Fruit fly (Drosophila melanogaster) whole organism, wandering third instar larva: ENCODE data around the gene CG42729.

Source experiments
- Abd-B ChIP-seq: fragments of >200 bp; optimal IDR thresholded peaks from 2 replicates; lab custom pipeline; 2017; ENCODE audit warnings: missing biosample characterization, missing genetic modification characterization
- CG32264 ChIP-seq: fragments of 200-800 bp; sonication (Bioruptor generic); optimal IDR thresholded peaks from 2 replicates; lab custom pipeline; 2016; ENCODE audit warnings: missing biosample characterization, missing genetic modification characterization
- CG9705 ChIP-seq: fragments of 200-800 bp; sonication (Bioruptor generic); optimal IDR thresholded peaks from 2 replicates; lab custom pipeline; 2018; ENCODE audit warnings: missing biosample characterization, mild to moderate bottlenecking, missing genetic modification characterization
- CrebA ChIP-seq: fragments of 200-800 bp; sonication (Bioruptor generic); optimal IDR thresholded peaks from 2 replicates; lab custom pipeline; 2016; ENCODE audit warnings: missing biosample characterization, mild to moderate bottlenecking, missing genetic modification characterization, borderline replicate concordance
- Dfd ChIP-seq: fragments of >200 bp; optimal IDR thresholded peaks from 2 replicates; lab custom pipeline; 2017; ENCODE audit warnings: missing biosample characterization, missing genetic modification characterization
- Dif ChIP-seq: fragments of 200-275, 200-300 bp; sonication (Bioruptor generic); optimal IDR thresholded peaks from 2 replicates; lab custom pipeline; 2018; ENCODE audit warnings: missing biosample characterization, missing genetic modification characterization; ENCODE audit not compliant: partially characterized antibody
- GATAd ChIP-seq: sonication (Bioruptor generic); optimal IDR thresholded peaks from 2 replicates; lab custom pipeline; 2016; ENCODE audit warnings: missing biosample characterization, missing genetic modification characterization
- HLH106 ChIP-seq: fragments of 200-800 bp; optimal IDR thresholded peaks from 3 replicates; lab custom pipeline; 2019; ENCODE audit warnings: missing biosample characterization, mild to moderate bottlenecking, missing genetic modification characterization, moderate library complexity
- Hnf4 ChIP-seq: fragments of 200-800 bp; sonication (Bioruptor generic); optimal IDR thresholded peaks from 2 replicates; lab custom pipeline; 2016; ENCODE audit warnings: missing biosample characterization, mild to moderate bottlenecking, missing genetic modification characterization
- Hr78 ChIP-seq: fragments of >200 bp; optimal IDR thresholded peaks from 2 replicates; lab custom pipeline; 2017; ENCODE audit warnings: missing biosample characterization, missing genetic modification characterization
- Hr83 ChIP-seq: fragments of 200-300 bp; sonication (Bioruptor generic); optimal IDR thresholded peaks from 2 replicates; lab custom pipeline; 2016; ENCODE audit warnings: missing biosample characterization, mild to moderate bottlenecking, missing genetic modification characterization, moderate library complexity; ENCODE audit not compliant: poor library complexity, severe bottlenecking
- Jra ChIP-seq: sonication (Bioruptor generic); optimal IDR thresholded peaks from 2 replicates; lab custom pipeline; 2016; ENCODE audit warnings: missing biosample characterization, missing genetic modification characterization
- Mio ChIP-seq: sonication (Bioruptor generic); optimal IDR thresholded peaks from 2 replicates; lab custom pipeline; 2016; ENCODE audit warnings: missing biosample characterization, missing genetic modification characterization
- Myc ChIP-seq: fragments of >200 bp; optimal IDR thresholded peaks from 2 replicates; lab custom pipeline; 2017
- N ChIP-seq: fragments of >200 bp; optimal IDR thresholded peaks from 2 replicates; lab custom pipeline; 2018; ENCODE audit warnings: missing biosample characterization, missing external identifiers, missing genetic modification characterization
- OdsH ChIP-seq: fragments of 200-800 bp; sonication (Bioruptor generic); optimal IDR thresholded peaks from 2 replicates; lab custom pipeline; 2016; ENCODE audit warnings: missing biosample characterization, mild to moderate bottlenecking, missing genetic modification characterization
- Rel ChIP-seq, 2 experiments: fragments of 200-800 bp; sonication (Bioruptor generic) in 1 of 2; optimal IDR thresholded peaks; 2 replicates in 1 of 2; 3 replicates in 1 of 2; lab custom pipeline; 2016 to 2019; ENCODE audit warnings: mild to moderate bottlenecking in 2 of 2, missing biosample characterization in 2 of 2, missing genetic modification characterization in 2 of 2, moderate library complexity in 1 of 2
- Sp1 ChIP-seq: fragments of 200-800 bp; sonication (Bioruptor generic); optimal IDR thresholded peaks from 3 replicates; lab custom pipeline; 2019; ENCODE audit warnings: missing biosample characterization, mild to moderate bottlenecking, missing genetic modification characterization, moderate library complexity
- Vsx2 ChIP-seq: fragments of 200-300, 225-300 bp; sonication (Bioruptor generic); optimal IDR thresholded peaks from 2 replicates; lab custom pipeline; 2018; ENCODE audit warnings: missing biosample characterization, missing genetic modification characterization; ENCODE audit not compliant: partially characterized antibody
- br ChIP-seq: fragments of 200-800 bp; sonication (Bioruptor generic); optimal IDR thresholded peaks from 2 replicates; lab custom pipeline; 2016; ENCODE audit warnings: missing biosample characterization, missing genetic modification characterization
- brk ChIP-seq: fragments of 200-800 bp; sonication (Bioruptor generic); optimal IDR thresholded peaks from 2 replicates; lab custom pipeline; 2016; ENCODE audit warnings: missing biosample characterization, mild to moderate bottlenecking, missing genetic modification characterization
- dl ChIP-seq, 2 experiments: fragments of 175-275, 200-275 bp in 1 of 2; fragments of 200-275 bp in 1 of 2; sonication (Bioruptor generic); optimal IDR thresholded peaks; lab custom pipeline; 2018; ENCODE audit warnings: mild to moderate bottlenecking in 2 of 2, missing biosample characterization in 2 of 2, missing genetic modification characterization in 2 of 2, moderate library complexity in 2 of 2; ENCODE audit not compliant: partially characterized antibody in 2 of 2, insufficient read depth in 1 of 2
- dmrt93B ChIP-seq: fragments of 200-800 bp; sonication (Bioruptor generic); optimal IDR thresholded peaks from 2 replicates; lab custom pipeline; 2018; ENCODE audit warnings: missing biosample characterization, mild to moderate bottlenecking, missing genetic modification characterization
- dsf ChIP-seq: sonication (Bioruptor generic); optimal IDR thresholded peaks from 2 replicates; lab custom pipeline; 2016; ENCODE audit warnings: missing biosample characterization, missing genetic modification characterization, borderline replicate concordance
- ey ChIP-seq: fragments of 200-800 bp; sonication (Bioruptor generic); optimal IDR thresholded peaks from 2 replicates; lab custom pipeline; 2016; ENCODE audit warnings: missing biosample characterization, missing genetic modification characterization
- foxo ChIP-seq, 2 experiments: fragments of 200-800 bp; sonication (Bioruptor generic); optimal IDR thresholded peaks; 2 replicates in 1 of 2; 3 replicates in 1 of 2; lab custom pipeline; 2016 to 2017; ENCODE audit warnings: missing biosample characterization in 2 of 2, missing genetic modification characterization in 2 of 2
- fru ChIP-seq: fragments of 200-800 bp; sonication (Bioruptor generic); optimal IDR thresholded peaks from 3 replicates; lab custom pipeline; 2016; ENCODE audit warnings: missing biosample characterization, mild to moderate bottlenecking, missing genetic modification characterization
- h ChIP-seq: fragments of 200-800 bp; sonication (Bioruptor generic); optimal IDR thresholded peaks from 3 replicates; lab custom pipeline; 2016; ENCODE audit warnings: missing biosample characterization, mild to moderate bottlenecking, missing genetic modification characterization
- jim ChIP-seq: fragments of 175-275, 200-325 bp; sonication (Bioruptor generic); optimal IDR thresholded peaks from 2 replicates; lab custom pipeline; 2016; ENCODE audit warnings: missing biosample characterization, mild to moderate bottlenecking, missing genetic modification characterization
- lola ChIP-seq: fragments of >200 bp; optimal IDR thresholded peaks from 2 replicates; lab custom pipeline; 2017; ENCODE audit warnings: missing biosample characterization, missing genetic modification characterization
- pan ChIP-seq: fragments of >200 bp; optimal IDR thresholded peaks from 2 replicates; lab custom pipeline; 2017
- psq ChIP-seq: fragments of 200-800 bp; sonication (Bioruptor generic); optimal IDR thresholded peaks from 3 replicates; lab custom pipeline; 2017; ENCODE audit warnings: missing biosample characterization, mild to moderate bottlenecking, missing genetic modification characterization, moderate library complexity
- rgr ChIP-seq: fragments of 200-800 bp; sonication (Bioruptor generic); optimal IDR thresholded peaks from 3 replicates; lab custom pipeline; 2016; ENCODE audit warnings: missing biosample characterization, mild to moderate bottlenecking, missing genetic modification characterization
- sage ChIP-seq: fragments of 200-800 bp; sonication (Bioruptor generic); optimal IDR thresholded peaks from 2 replicates; lab custom pipeline; 2016; ENCODE audit warnings: missing biosample characterization, mild to moderate bottlenecking, missing genetic modification characterization
- sv ChIP-seq: fragments of 200-800 bp; sonication (Bioruptor generic); optimal IDR thresholded peaks from 3 replicates; lab custom pipeline; 2016; ENCODE audit warnings: missing biosample characterization, missing genetic modification characterization
- tai ChIP-seq: sonication (Bioruptor generic); optimal IDR thresholded peaks from 2 replicates; lab custom pipeline; 2016; ENCODE audit warnings: missing biosample characterization, missing genetic modification characterization
- usp ChIP-seq: fragments of >200 bp; optimal IDR thresholded peaks from 2 replicates; lab custom pipeline; 2017; ENCODE audit warnings: missing biosample characterization, missing genetic modification characterization
- woc ChIP-seq: sonication (Bioruptor generic); optimal IDR thresholded peaks from 2 replicates; lab custom pipeline; 2016; ENCODE audit warnings: missing biosample characterization, mild to moderate bottlenecking, missing genetic modification characterization

Gene CG42729

DNA sequence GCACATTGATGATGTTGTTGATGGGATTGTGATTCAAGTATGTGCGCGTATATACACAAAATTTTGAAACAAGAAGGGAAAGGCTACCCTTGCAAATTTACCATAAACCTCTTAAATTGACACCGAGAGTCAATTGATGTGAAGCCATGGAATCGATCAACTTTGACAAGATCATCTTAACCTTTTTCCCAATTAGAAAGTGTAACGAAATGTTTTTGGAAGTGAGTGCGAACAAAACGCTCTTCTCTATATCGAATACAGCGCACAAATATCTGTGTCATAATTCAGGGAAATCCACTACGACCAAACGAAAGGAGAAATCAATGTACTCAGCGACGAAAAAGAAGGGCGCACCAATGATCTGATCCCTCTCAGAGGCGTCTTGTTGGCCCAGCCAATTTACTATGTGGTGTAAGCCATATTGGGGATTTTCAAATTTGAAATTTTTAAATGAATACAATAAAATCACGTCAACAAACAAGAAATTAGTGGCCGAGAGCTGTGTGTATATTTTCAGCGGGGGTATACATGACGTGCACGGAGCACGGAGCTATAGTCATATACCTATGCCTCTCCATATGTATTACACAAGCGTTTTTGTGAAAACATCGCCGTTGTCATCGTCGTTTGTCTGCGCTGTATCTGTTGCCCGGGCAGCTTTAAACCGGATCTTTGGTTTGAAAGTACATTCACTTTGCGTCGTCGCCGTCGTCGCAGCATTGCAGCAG, 6.2 kb upstream of the CG42729 start:
- TF ChIP-seq sage (GFP tag; lab: Kevin White, UChicago) (peak; percentile 76), Mio (GFP tag; lab: Kevin White, UChicago) (peak; percentile 23), Sp1 (peak; percentile 86), Hnf4 (GFP tag; lab: Kevin White, UChicago) (peak; percentile 63), fru (GFP tag; lab: Kevin White, UChicago) (peak; percentile 92), CG9705 (GFP tag; lab: Kevin White, UChicago) (peak; percentile 65), GATAd (GFP tag; lab: Kevin White, UChicago) (no peak), CrebA (GFP tag; lab: Kevin White, UChicago) (peak; percentile 60), ey (GFP tag; lab: Kevin White, UChicago) (peak; percentile 93), sv (GFP tag; lab: Kevin White, UChicago) (no peak), dsf (GFP tag; lab: Kevin White, UChicago) (no peak), psq (GFP tag; lab: Kevin White, UChicago) (peak; percentile 74), Dif (GFP tag; lab: Kevin White, UChicago) (peak; percentile 1), CG32264 (peak; percentile 55), Abd-B (GFP tag; lab: Kevin White, UChicago) (no peak), foxo (GFP tag; optimal IDR thresholded peaks at IDR 0.05; lab: Kevin White, UChicago) (peak; percentile 59 to 92), Vsx2 (GFP tag; lab: Kevin White, UChicago) (no peak), brk (peak; percentile 8), Hr83 (GFP tag; lab: Kevin White, UChicago) (no peak), usp (GFP tag; lab: Kevin White, UChicago) (no peak), pan (lab: Kevin White, UChicago) (no peak), jim (GFP tag; lab: Kevin White, UChicago) (no peak), dmrt93B (GFP tag; lab: Kevin White, UChicago) (peak; percentile 84), Hr78 (GFP tag; lab: Kevin White, UChicago) (no peak), rgr (GFP tag; lab: Kevin White, UChicago) (peak; percentile 89), h (GFP tag; lab: Kevin White, UChicago) (peak; percentile 93), Rel (GFP tag; optimal IDR thresholded peaks at IDR 0.05; lab: Kevin White, UChicago) (peak; percentile 45), Rel (tag; optimal IDR thresholded peaks at IDR 0.05; lab: Kevin White, UChicago) (peak; percentile 84), Myc (lab: Kevin White, UChicago) (no peak), tai (GFP tag; lab: Kevin White, UChicago) (peak; percentile 80), OdsH (peak; percentile 92), Dfd (GFP tag; lab: Kevin White, UChicago) (no peak), N (GFP tag; lab: Kevin White, UChicago) (no peak), Jra (GFP tag; lab: Kevin White, UChicago) (peak; percentile 62), HLH106 (tag; lab: Kevin White, UChicago) (peak; percentile 89), dl (GFP tag; optimal IDR thresholded peaks at IDR 0.05; lab: Kevin White, UChicago; ENCODE audit: insufficient read depth in 1 of 2, partially characterized antibody in 2 of 2) (no peak), lola (GFP tag; lab: Kevin White, UChicago) (no peak), woc (GFP tag; lab: Kevin White, UChicago) (peak; percentile 93), br (peak; percentile 92)
- TF ChIP-seq, all 38 proteins: peak for 23

DNA sequence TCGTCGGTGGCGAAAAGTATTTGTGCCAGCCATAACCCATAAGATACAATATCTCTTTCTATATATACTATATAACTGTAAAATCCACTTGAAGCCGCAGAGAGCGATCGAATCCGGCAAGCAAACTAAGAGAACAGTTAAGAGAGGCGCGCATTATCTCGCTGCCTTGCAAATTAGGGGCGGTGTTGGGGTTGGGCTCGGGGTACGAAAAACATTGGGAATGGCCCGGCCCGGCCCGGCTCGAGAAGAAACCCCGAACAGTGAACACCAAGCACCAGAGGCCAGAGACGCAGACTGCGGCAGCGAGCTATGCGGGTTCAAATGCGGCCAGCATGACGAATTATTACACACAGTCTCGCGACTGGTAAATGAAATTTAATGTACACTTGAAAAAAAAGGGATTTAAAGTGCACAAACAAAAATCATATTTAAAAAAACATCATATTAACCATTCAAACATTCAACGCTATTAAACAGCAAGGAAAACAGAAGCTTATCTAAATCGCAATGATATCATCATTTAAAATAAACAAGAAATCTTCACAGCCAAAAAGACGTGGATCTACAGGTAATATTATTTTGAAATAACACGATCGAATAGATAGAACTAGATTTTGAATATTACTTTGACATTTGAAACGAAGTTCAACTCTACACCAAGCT, 5.2 kb upstream of the CG42729 start:
- TF ChIP-seq h (GFP tag; lab: Kevin White, UChicago) = peak; percentile 55
- TF ChIP-seq Jra (GFP tag; lab: Kevin White, UChicago) = peak; percentile 25
- TF ChIP-seq dmrt93B (GFP tag; lab: Kevin White, UChicago) = peak; percentile 67
- TF ChIP-seq HLH106 (tag; lab: Kevin White, UChicago) = peak; percentile 71
- peak; percentile 42 for TF ChIP-seq tai (GFP tag; lab: Kevin White, UChicago)
- peak; percentile 89 for TF ChIP-seq Dif (GFP tag; lab: Kevin White, UChicago)
- TF ChIP-seq pan (lab: Kevin White, UChicago) = no peak
- peak; percentile 23 for TF ChIP-seq rgr (GFP tag; lab: Kevin White, UChicago)
- TF ChIP-seq CrebA (GFP tag; lab: Kevin White, UChicago) = peak; percentile 63
- TF ChIP-seq CG32264 = peak; percentile 13
- TF ChIP-seq ey (GFP tag; lab: Kevin White, UChicago) = peak; percentile 36
- TF ChIP-seq woc (GFP tag; lab: Kevin White, UChicago) = peak; percentile 37
- peak; percentile 58 to 72 for TF ChIP-seq dl (GFP tag; optimal IDR thresholded peaks at IDR 0.05; lab: Kevin White, UChicago; ENCODE audit: insufficient read depth in 1 of 2, partially characterized antibody in 2 of 2)
- no peak for TF ChIP-seq lola (GFP tag; lab: Kevin White, UChicago)
- TF ChIP-seq Myc (lab: Kevin White, UChicago) = no peak
- TF ChIP-seq CG9705 (GFP tag; lab: Kevin White, UChicago) = no peak
- peak; percentile 21 for TF ChIP-seq br
- no peak for TF ChIP-seq Mio (GFP tag; lab: Kevin White, UChicago)
- TF ChIP-seq foxo (GFP tag; optimal IDR thresholded peaks at IDR 0.05; lab: Kevin White, UChicago) = peak in 1 of 2 experiments; percentile 53
- TF ChIP-seq Hr78 (GFP tag; lab: Kevin White, UChicago) = no peak
- TF ChIP-seq fru (GFP tag; lab: Kevin White, UChicago) = peak; percentile 62
- TF ChIP-seq Rel (GFP tag; optimal IDR thresholded peaks at IDR 0.05; lab: Kevin White, UChicago) = peak; percentile 90
- TF ChIP-seq Rel (tag; optimal IDR thresholded peaks at IDR 0.05; lab: Kevin White, UChicago) = peak; percentile 97
- peak; percentile 26 for TF ChIP-seq Sp1
- TF ChIP-seq brk = peak; percentile 5
- TF ChIP-seq Hr83 (GFP tag; lab: Kevin White, UChicago) = peak; percentile 28
- TF ChIP-seq psq (GFP tag; lab: Kevin White, UChicago) = peak; percentile 21
- TF ChIP-seq sage (GFP tag; lab: Kevin White, UChicago) = peak; percentile 68
